Worm (Caenorhabditis elegans): ENCODE results near the gene srz-37.

The srz-37 gene

ce11 chrIV:3442513-3442912 lies 39.1 kb downstream of the srz-37 start:
- TF ChIP-seq sem-2 (GFP tag; optimal IDR thresholded peaks at IDR 0.05) (no peak), ces-1 (GFP tag; optimal IDR thresholded peaks at IDR 0.05) (no peak), drap-1 (GFP tag; optimal IDR thresholded peaks at IDR 0.05) (no peak), nhr-76 (tag; optimal IDR thresholded peaks at IDR 0.05) (no peak), mep-1 (tag; optimal IDR thresholded peaks at IDR 0.05) (no peak), bed-3 (GFP tag; optimal IDR thresholded peaks at IDR 0.05) (no peak), blmp-1 (tag; optimal IDR thresholded peaks at IDR 0.05) (no peak), nhr-237 (tag; optimal IDR thresholded peaks at IDR 0.05) (no peak), sptf-1 (tag; optimal IDR thresholded peaks at IDR 0.05) (no peak), ham-2 (GFP tag; optimal IDR thresholded peaks at IDR 0.05) (no peak), unc-39 (tag; optimal IDR thresholded peaks at IDR 0.05) (no peak), ceh-43 (GFP tag; optimal IDR thresholded peaks at IDR 0.05) (no peak), ceh-39 (tag; optimal IDR thresholded peaks at IDR 0.05) (no peak), lin-13 (tag; optimal IDR thresholded peaks at IDR 0.05) (no peak), nhr-12 (tag; optimal IDR thresholded peaks at IDR 0.05) (no peak), flh-1 (GFP tag; optimal IDR thresholded peaks at IDR 0.05) (no peak), hlh-1 (tag; optimal IDR thresholded peaks at IDR 0.05) (no peak), unc-62 (GFP tag; optimal IDR thresholded peaks at IDR 0.05) (no peak), ztf-11 (tag; optimal IDR thresholded peaks at IDR 0.05) (no peak)

ce11 chrIV:3440848-3441247 lies 40.8 kb downstream of the srz-37 start, which contains the start of gene grd-10:
TSS of gene grd-10 (plus strand) at chrIV:3441055.
- TF ChIP-seq M03D4.4 (tag; optimal IDR thresholded peaks at IDR 0.05) (no peak), ceh-43 (GFP tag; optimal IDR thresholded peaks at IDR 0.05) (no peak), flh-1 (GFP tag; optimal IDR thresholded peaks at IDR 0.05) (no peak), tbx-8 (GFP tag; optimal IDR thresholded peaks at IDR 0.05) (no peak), ceh-83 (GFP tag; optimal IDR thresholded peaks at IDR 0.05) (no peak), unc-62 (GFP tag; optimal IDR thresholded peaks at IDR 0.05) (no peak), mls-2 (tag; optimal IDR thresholded peaks at IDR 0.05) (no peak), pha-4 (tag; optimal IDR thresholded peaks at IDR 0.05) (no peak), unc-120 (tag; optimal IDR thresholded peaks at IDR 0.05; ENCODE audit: poor library complexity, severe bottlenecking) (no peak), cnd-1 (tag; optimal IDR thresholded peaks at IDR 0.05) (no peak), nhr-76 (tag; optimal IDR thresholded peaks at IDR 0.05) (no peak), snpc-4 (tag; optimal IDR thresholded peaks at IDR 0.05) (no peak), ceh-39 (tag; optimal IDR thresholded peaks at IDR 0.05) (no peak), mab-5 (tag; optimal IDR thresholded peaks at IDR 0.05) (no peak), ztf-11 (tag; optimal IDR thresholded peaks at IDR 0.05) (no peak), ham-2 (GFP tag; optimal IDR thresholded peaks at IDR 0.05) (no peak), zip-8 (tag; optimal IDR thresholded peaks at IDR 0.05) (no peak), ces-1 (GFP tag; optimal IDR thresholded peaks at IDR 0.05) (no peak), bed-3 (GFP tag; optimal IDR thresholded peaks at IDR 0.05) (no peak), nhr-28 (tag; optimal IDR thresholded peaks at IDR 0.05) (no peak)

ce11 chrIV:3439354-3439753 lies 42.3 kb downstream of the srz-37 start, which contains the start of gene grd-3:
TSS of gene grd-3 (plus strand) at chrIV:3439655.
- TF ChIP-seq elt-3 (tag; optimal IDR thresholded peaks at IDR 0.05) (no peak), lin-13 (tag; optimal IDR thresholded peaks at IDR 0.05) (no peak), mep-1 (tag; optimal IDR thresholded peaks at IDR 0.05) (no peak), bed-3 (GFP tag; optimal IDR thresholded peaks at IDR 0.05) (no peak), M03D4.4 (tag; optimal IDR thresholded peaks at IDR 0.05) (no peak), nhr-76 (tag; optimal IDR thresholded peaks at IDR 0.05) (no peak), ztf-11 (tag; optimal IDR thresholded peaks at IDR 0.05) (no peak), mls-2 (tag; optimal IDR thresholded peaks at IDR 0.05) (no peak), mab-5 (tag; optimal IDR thresholded peaks at IDR 0.05) (no peak), ceh-39 (tag; optimal IDR thresholded peaks at IDR 0.05) (no peak)

- TF ChIP-seq unc-39 (tag; optimal IDR thresholded peaks at IDR 0.05): no peak
- TF ChIP-seq ces-1 (GFP tag; optimal IDR thresholded peaks at IDR 0.05): no peak
- TF ChIP-seq elt-1 (tag; optimal IDR thresholded peaks at IDR 0.05; ENCODE audit: borderline replicate concordance, insufficient read depth): no peak
- no peak for TF ChIP-seq ham-2 (GFP tag; optimal IDR thresholded peaks at IDR 0.05)
- no peak for TF ChIP-seq sptf-1 (tag; optimal IDR thresholded peaks at IDR 0.05)
- TF ChIP-seq cnd-1 (tag; optimal IDR thresholded peaks at IDR 0.05): no peak
- no peak for TF ChIP-seq M03D4.4 (tag; optimal IDR thresholded peaks at IDR 0.05)
- no peak for TF ChIP-seq pha-4 (tag; optimal IDR thresholded peaks at IDR 0.05)
- no peak for TF ChIP-seq lin-32 (GFP tag; optimal IDR thresholded peaks at IDR 0.05)
- TF ChIP-seq ceh-83 (GFP tag; optimal IDR thresholded peaks at IDR 0.05): no peak
- no peak for TF ChIP-seq mep-1 (tag; optimal IDR thresholded peaks at IDR 0.05)
- no peak for TF ChIP-seq sem-2 (GFP tag; optimal IDR thresholded peaks at IDR 0.05)
- TF ChIP-seq ceh-39 (tag; optimal IDR thresholded peaks at IDR 0.05): no peak
- no peak for TF ChIP-seq mab-5 (tag; optimal IDR thresholded peaks at IDR 0.05)
- no peak for TF ChIP-seq unc-120 (tag; optimal IDR thresholded peaks at IDR 0.05; ENCODE audit: poor library complexity, severe bottlenecking)
- no peak for TF ChIP-seq drap-1 (GFP tag; optimal IDR thresholded peaks at IDR 0.05)
- no peak for TF ChIP-seq nhr-28 (tag; optimal IDR thresholded peaks at IDR 0.05)
- no peak for TF ChIP-seq nhr-2 (tag; optimal IDR thresholded peaks at IDR 0.05)
Measured at ce11 chrIV:3438022-3438421, 43.6 kb downstream of the srz-37 start, which contains the start of gene grd-13. TSS of gene grd-13 (plus strand) at chrIV:3438312.
